Worm (Caenorhabditis elegans) whole organism, L1 larva: ENCODE measurements around the gene rps-13.

Source experiments
- C34B4.2 ChIP-seq: sonication (generic microtip); optimal IDR thresholded peaks from 2 replicates; lab custom pipeline; 2017; ENCODE audit warnings: mild to moderate bottlenecking, missing genetic modification characterization, missing compliant biosample characterization
- efl-1 ChIP-seq, 4 experiments: fragments of 150-350 bp; optimal IDR thresholded peaks in 3 of 4; peaks in 1 of 4; 1 replicate in 1 of 4; 2 replicates in 3 of 4; lab custom pipeline; 2014; ENCODE audit warnings: missing biosample characterization in 2 of 4, missing genetic modification characterization in 2 of 4, missing genetic modification reagents in 2 of 4
- ets-5 ChIP-seq: fragments of 200-800 bp; sonication (Bioruptor generic); IDR thresholded peaks from 2 replicates; pipeline ENCODE4 v1.3.6; 2022; ENCODE audit warnings: missing genetic modification characterization, missing compliant biosample characterization
- fos-1 ChIP-seq: fragments of 150-350 bp; optimal IDR thresholded peaks from 2 replicates; lab custom pipeline; 2014; ENCODE audit warnings: missing biosample characterization, missing genetic modification characterization
- lin-39 ChIP-seq: fragments of 150-350 bp; optimal IDR thresholded peaks from 2 replicates; lab custom pipeline; 2014; ENCODE audit warnings: missing biosample characterization, missing genetic modification reagents, missing genetic modification characterization
- mab-9 ChIP-seq: fragments of 200-800 bp; sonication (Bioruptor generic); IDR thresholded peaks from 2 replicates; pipeline ENCODE4 v1.3.6; 2022; ENCODE audit warnings: missing genetic modification reagents, missing genetic modification characterization, missing compliant biosample characterization

DNA sequence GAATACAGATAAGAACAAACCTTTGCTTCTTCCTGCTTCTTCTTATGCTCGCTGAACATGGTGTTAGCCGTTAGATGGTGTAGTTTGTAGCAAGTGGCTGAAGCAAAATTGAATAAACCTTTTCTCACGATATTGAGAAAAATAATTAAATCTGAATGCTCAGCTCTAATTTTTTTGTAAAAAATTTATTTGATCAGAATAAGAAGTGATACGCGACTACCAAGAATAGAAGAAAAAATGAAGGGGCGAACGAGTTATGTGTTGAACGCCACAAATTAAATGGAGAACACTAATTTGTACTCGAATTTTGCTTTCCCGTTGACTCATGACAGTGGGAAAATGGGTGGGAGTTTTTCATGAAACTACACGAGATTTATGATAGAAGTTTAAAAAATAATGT is 31.6 kb downstream of the rps-13 start, which contains the start of gene C56G2.9:
- TF ChIP-seq mab-9 (GFP tag; lab: Robert Waterston, UW) = no peak
- no peak for TF ChIP-seq lin-39 (tag; lab: Kevin White, UChicago)
- TF ChIP-seq ets-5 (GFP tag; lab: Robert Waterston, UW) = no peak
- no peak for TF ChIP-seq C34B4.2 (tag; lab: Kevin White, UChicago)
- no peak for TF ChIP-seq efl-1 (optimal IDR thresholded peaks at IDR 0.05; lab: Kevin White, UChicago)
- TF ChIP-seq efl-1 (GFP tag; optimal IDR thresholded peaks at IDR 0.05 in 1 of 2; lab: Kevin White, UChicago) = no peak
- TF ChIP-seq fos-1 = no peak
